Worm (Caenorhabditis elegans) whole organism, L1 larva: ENCODE measurements around the gene ZK1290.10.
A peak's percentile ranks its signal among the peaks of the same experiment; 100 is the strongest.

Source experiments
- C16A3.4 ChIP-seq: fragments of 150-350 bp; optimal IDR thresholded peaks from 2 replicates; lab custom pipeline; 2014; ENCODE audit warnings: missing biosample characterization, missing genetic modification characterization
- blmp-1 ChIP-seq: fragments of 150-350 bp; optimal IDR thresholded peaks from 2 replicates; lab custom pipeline; 2014; ENCODE audit warnings: missing biosample characterization, missing genetic modification characterization
- ceh-63 ChIP-seq: fragments of 200-800 bp; sonication (Bioruptor generic); optimal IDR thresholded peaks from 2 replicates; lab custom pipeline; 2018; ENCODE audit warnings: mild to moderate bottlenecking, missing genetic modification characterization, missing compliant biosample characterization
- ceh-90 ChIP-seq: sonication (generic microtip); optimal IDR thresholded peaks from 2 replicates; lab custom pipeline; 2016; ENCODE audit warnings: missing genetic modification characterization, missing compliant biosample characterization
- egl-13 ChIP-seq: sonication (generic microtip); optimal IDR thresholded peaks from 2 replicates; lab custom pipeline; 2016; ENCODE audit warnings: missing genotype, missing genetic modification reagents, missing genetic modification characterization, missing compliant biosample characterization
- elt-2 ChIP-seq: sonication (generic microtip); optimal IDR thresholded peaks from 2 replicates; lab custom pipeline; 2016; ENCODE audit warnings: missing genetic modification characterization, mild to moderate bottlenecking, inconsistent platforms, missing compliant biosample characterization, missing genetic modification reagents
- elt-3 ChIP-seq, 6 experiments: fragments of 150-350 bp in 1 of 6; sonication (generic microtip); optimal IDR thresholded peaks; 2 replicates each; lab custom pipeline; 2017 to 2018; ENCODE audit warnings: missing biosample characterization in 6 of 6, missing genetic modification characterization in 6 of 6, inconsistent platforms in 1 of 6
- fkh-10 ChIP-seq: sonication (generic microtip); optimal IDR thresholded peaks from 2 replicates; lab custom pipeline; 2017; ENCODE audit warnings: missing biosample characterization, missing genetic modification reagents, missing genetic modification characterization
- fos-1 ChIP-seq: fragments of 150-350 bp; optimal IDR thresholded peaks from 2 replicates; lab custom pipeline; 2014; ENCODE audit warnings: missing biosample characterization, missing genetic modification characterization
- grh-1 ChIP-seq: fragments of 200-800 bp; sonication (Bioruptor generic); IDR thresholded peaks from 2 replicates; pipeline ENCODE4 v1.3.6; 2022; ENCODE audit warnings: missing genetic modification reagents, missing genetic modification characterization, missing compliant biosample characterization
- lin-13 ChIP-seq: fragments of 150-350 bp; optimal IDR thresholded peaks from 2 replicates; lab custom pipeline; 2014; ENCODE audit warnings: missing biosample characterization, missing genetic modification reagents, missing genetic modification characterization
- lin-14 ChIP-seq: fragments of 200-800 bp; sonication (Bioruptor generic); optimal IDR thresholded peaks from 2 replicates; lab custom pipeline; 2018; ENCODE audit warnings: mild to moderate bottlenecking, missing genetic modification characterization, moderate library complexity, missing compliant biosample characterization
- lin-35 ChIP-seq, 2 experiments: fragments of 150-350 bp; optimal IDR thresholded peaks; 2 replicates each; lab custom pipeline; 2014; ENCODE audit warnings: missing biosample characterization in 2 of 2, missing genetic modification characterization in 2 of 2, missing genetic modification reagents in 2 of 2
- mdl-1 ChIP-seq, 2 experiments: fragments of 150-350 bp; optimal IDR thresholded peaks; 2 replicates each; lab custom pipeline; 2014 to 2017; ENCODE audit warnings: missing biosample characterization in 2 of 2, missing genetic modification characterization in 2 of 2, inconsistent platforms in 1 of 2
- mep-1 ChIP-seq: fragments of 150-350 bp; optimal IDR thresholded peaks from 2 replicates; lab custom pipeline; 2014; ENCODE audit warnings: missing biosample characterization, missing genetic modification characterization
- nhr-11 ChIP-seq: fragments of 150-350 bp; optimal IDR thresholded peaks from 2 replicates; lab custom pipeline; 2014; ENCODE audit warnings: missing biosample characterization, missing genetic modification characterization
- nhr-12 ChIP-seq: sonication (generic microtip); optimal IDR thresholded peaks from 2 replicates; lab custom pipeline; 2017; ENCODE audit warnings: missing biosample characterization, missing genetic modification characterization
- nhr-19 ChIP-seq: fragments of 200-800 bp; sonication (Bioruptor generic); conservative IDR thresholded peaks from 2 replicates; pipeline ENCODE4 v1.3.6; 2022; ENCODE audit warnings: missing genetic modification characterization, missing compliant biosample characterization
- nhr-20 ChIP-seq: sonication (generic microtip); optimal IDR thresholded peaks from 2 replicates; lab custom pipeline; 2016; ENCODE audit warnings: mild to moderate bottlenecking, missing genetic modification characterization, missing compliant biosample characterization
- nhr-47 ChIP-seq: sonication (generic microtip); optimal IDR thresholded peaks from 2 replicates; lab custom pipeline; 2016; ENCODE audit warnings: mild to moderate bottlenecking, missing genetic modification characterization, moderate library complexity, missing compliant biosample characterization
- nhr-71 ChIP-seq: sonication (generic microtip); optimal IDR thresholded peaks from 2 replicates; lab custom pipeline; 2016; ENCODE audit warnings: mild to moderate bottlenecking, missing genetic modification characterization, moderate library complexity, missing compliant biosample characterization
- nhr-76 ChIP-seq: sonication (generic microtip); optimal IDR thresholded peaks from 2 replicates; lab custom pipeline; 2017; ENCODE audit warnings: missing biosample characterization, missing genetic modification characterization
- nhr-77 ChIP-seq: fragments of 150-350 bp; optimal IDR thresholded peaks from 2 replicates; lab custom pipeline; 2014; ENCODE audit warnings: missing biosample characterization, missing genetic modification characterization
- nhr-84 ChIP-seq: sonication (generic microtip); optimal IDR thresholded peaks from 2 replicates; lab custom pipeline; 2017; ENCODE audit warnings: missing biosample characterization, missing genetic modification characterization
- nhr-85 ChIP-seq: sonication (generic microtip); peaks from one replicate; lab custom pipeline; 2016; ENCODE audit warnings: missing genetic modification characterization, inconsistent platforms, missing compliant biosample characterization
- nhr-90 ChIP-seq: sonication (generic microtip); optimal IDR thresholded peaks from 2 replicates; lab custom pipeline; 2016; ENCODE audit warnings: mild to moderate bottlenecking, missing genetic modification characterization, missing compliant biosample characterization; ENCODE audit not compliant: poor library complexity
- pax-3 ChIP-seq: fragments of 200-800 bp; sonication (Bioruptor generic); optimal IDR thresholded peaks from 2 replicates; lab custom pipeline; 2018; ENCODE audit warnings: mild to moderate bottlenecking, missing genetic modification characterization, moderate library complexity, missing compliant biosample characterization
- pqm-1 ChIP-seq: sonication (generic microtip); optimal IDR thresholded peaks from 3 replicates; lab custom pipeline; 2017; ENCODE audit warnings: missing biosample characterization, missing genetic modification characterization
- rnt-1 ChIP-seq: sonication (generic microtip); optimal IDR thresholded peaks from 2 replicates; lab custom pipeline; 2016; ENCODE audit warnings: mild to moderate bottlenecking, missing genetic modification characterization, moderate library complexity, missing compliant biosample characterization
- skn-1 ChIP-seq: fragments of 150-350 bp; optimal IDR thresholded peaks from 2 replicates; lab custom pipeline; 2014; ENCODE audit warnings: missing biosample characterization, missing genetic modification characterization
- snu-23 ChIP-seq: sonication (generic microtip); optimal IDR thresholded peaks from 2 replicates; lab custom pipeline; 2016; ENCODE audit warnings: missing genetic modification characterization, missing compliant biosample characterization
- sox-4 ChIP-seq: sonication (generic microtip); optimal IDR thresholded peaks from 2 replicates; lab custom pipeline; 2016; ENCODE audit warnings: missing genetic modification characterization, missing compliant biosample characterization
- tbx-2 ChIP-seq: sonication (generic microtip); optimal IDR thresholded peaks from 2 replicates; lab custom pipeline; 2016; ENCODE audit warnings: missing genetic modification characterization, missing compliant biosample characterization
- tlp-1 ChIP-seq: fragments of 150-350 bp; optimal IDR thresholded peaks from 2 replicates; lab custom pipeline; 2014; ENCODE audit warnings: missing biosample characterization, missing genetic modification characterization
- unc-30 ChIP-seq: sonication (generic microtip); optimal IDR thresholded peaks from 2 replicates; lab custom pipeline; 2017; ENCODE audit warnings: missing biosample characterization, missing genetic modification characterization
- unc-62 ChIP-seq: fragments of 150-350 bp; optimal IDR thresholded peaks from 2 replicates; lab custom pipeline; 2014; ENCODE audit warnings: missing biosample characterization, missing genetic modification reagents, missing genetic modification characterization
- unc-86 ChIP-seq: sonication (generic microtip); optimal IDR thresholded peaks from 2 replicates; lab custom pipeline; 2016; ENCODE audit warnings: missing genetic modification characterization, missing compliant biosample characterization
- unc-98 ChIP-seq: fragments of 200-800 bp; sonication (Bioruptor generic); IDR thresholded peaks from 2 replicates; pipeline ENCODE4 v1.3.6; 2022; ENCODE audit warnings: missing genetic modification characterization, missing compliant biosample characterization
- vab-15 ChIP-seq: sonication (generic microtip); optimal IDR thresholded peaks from 2 replicates; lab custom pipeline; 2017; ENCODE audit warnings: missing genotype, mild to moderate bottlenecking, missing genetic modification characterization, missing compliant biosample characterization
- zip-4 ChIP-seq: fragments of 200-800 bp; sonication (Bioruptor generic); optimal IDR thresholded peaks from 2 replicates; lab custom pipeline; 2018; ENCODE audit warnings: mild to moderate bottlenecking, missing genetic modification characterization, moderate library complexity, missing compliant biosample characterization

Gene ZK1290.10

ce11 chrII:7560844-7561243 lies 7.1 kb upstream of the ZK1290.10 start:
- no peak for TF ChIP-seq elt-2
- no peak for TF ChIP-seq tlp-1 (tag; lab: Kevin White, UChicago)
- TF ChIP-seq unc-86 = no peak
- TF ChIP-seq ceh-63 (GFP tag; lab: Kevin White, UChicago) = no peak
- TF ChIP-seq nhr-84 (tag; lab: Kevin White, UChicago) = no peak
- TF ChIP-seq tbx-2 (tag; lab: Kevin White, UChicago) = no peak
- no peak for TF ChIP-seq grh-1 (GFP tag; lab: Robert Waterston, UW)
- no peak for TF ChIP-seq vab-15 (tag; lab: Kevin White, UChicago)
- TF ChIP-seq nhr-12 (tag; lab: Kevin White, UChicago) = no peak
- TF ChIP-seq unc-62 (GFP tag; lab: Kevin White, UChicago) = no peak
- no peak for TF ChIP-seq sox-4 (tag; lab: Kevin White, UChicago)
- no peak for TF ChIP-seq nhr-85 (tag; lab: Kevin White, UChicago)
- no peak for TF ChIP-seq unc-98 (GFP tag; lab: Robert Waterston, UW)

ce11 chrII:7558864-7559263 lies 5.2 kb upstream of the ZK1290.10 start:
- no peak for TF ChIP-seq fos-1
- TF ChIP-seq fkh-10 (GFP tag; lab: Kevin White, UChicago) = peak; percentile 88
- no peak for TF ChIP-seq unc-30 (tag; lab: Kevin White, UChicago)
- peak; percentile 43 for TF ChIP-seq lin-14 (GFP tag; lab: Kevin White, UChicago)
- TF ChIP-seq, all 84 proteins: peak for 2

- TF ChIP-seq nhr-77 (tag; lab: Kevin White, UChicago) (no peak), lin-14 (GFP tag; lab: Kevin White, UChicago) (peak; percentile 10)
Observed at ce11 chrII:7557981-7558380, 4.3 kb upstream of the ZK1290.10 start.

DNA sequence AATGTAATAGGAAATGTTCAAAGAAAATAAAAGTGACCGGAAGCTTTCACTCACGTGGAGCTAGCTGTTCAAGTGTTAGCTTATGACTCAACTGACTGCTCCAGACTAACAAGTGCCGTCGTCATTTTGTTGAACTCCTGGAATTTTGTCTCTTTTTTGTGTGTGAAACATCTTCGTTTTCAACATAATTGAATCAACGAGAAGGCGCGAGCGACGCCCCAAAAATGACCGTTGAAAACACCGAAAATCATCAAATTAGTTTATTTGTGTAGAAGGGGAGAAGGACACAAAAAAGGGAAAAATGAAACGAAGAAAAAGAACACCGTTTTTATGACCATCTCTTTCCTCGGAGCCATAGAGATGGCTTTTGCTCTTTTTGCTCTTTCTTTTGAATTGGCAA lies 1.7 kb upstream of the ZK1290.10 start, which contains the start of gene ZK1290.14:
TSS of gene ZK1290.14 (minus strand) at position 139 of the 400 bp plus-strand sequence.
- TF ChIP-seq lin-14 (GFP tag; lab: Kevin White, UChicago) (peak; percentile 0), fkh-10 (GFP tag; lab: Kevin White, UChicago) (no peak)

DNA sequence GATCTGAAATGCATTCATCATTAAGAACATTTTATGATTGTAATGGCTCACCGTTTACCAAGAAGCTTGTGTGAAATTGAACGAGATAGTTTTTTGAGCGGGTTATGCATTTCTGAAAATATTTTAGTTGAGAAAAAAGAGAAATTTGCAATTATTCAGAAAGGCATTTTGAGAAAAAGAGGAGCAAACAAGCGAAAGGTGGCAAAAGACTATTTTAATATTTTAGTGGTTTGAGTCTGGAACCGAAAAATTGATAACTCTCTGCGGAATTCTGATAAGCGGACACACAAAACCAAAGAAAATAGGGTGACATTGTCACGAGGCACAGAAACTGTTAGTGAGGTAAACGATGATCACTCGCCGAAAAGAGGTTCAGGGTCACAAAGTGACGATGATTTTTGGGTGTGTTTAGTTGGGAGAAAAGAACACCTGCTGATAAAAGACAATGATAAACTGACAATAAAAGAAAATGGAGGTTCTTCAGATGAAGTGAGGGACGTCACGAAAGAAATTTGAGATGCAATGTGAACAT lies 1.1 kb upstream of the ZK1290.10 start:
- TF ChIP-seq skn-1 (peak; percentile 2), C16A3.4 (no peak), pqm-1 (peak; percentile 32), nhr-77 (tag; lab: Kevin White, UChicago) (no peak), zip-4 (no peak), rnt-1 (tag; lab: Kevin White, UChicago) (no peak), nhr-47 (no peak), nhr-85 (tag; lab: Kevin White, UChicago) (peak; percentile 53), lin-14 (GFP tag; lab: Kevin White, UChicago) (peak; percentile 70), egl-13 (tag; lab: Kevin White, UChicago) (no peak), snu-23 (peak; percentile 33), nhr-71 (tag; lab: Kevin White, UChicago) (peak; percentile 45), mdl-1 (tag; optimal IDR thresholded peaks at IDR 0.05; lab: Kevin White, UChicago) (peak in 1 of 2 experiments; percentile 39), pax-3 (tag; lab: Kevin White, UChicago) (no peak), nhr-76 (no peak), blmp-1 (peak; percentile 36), lin-13 (GFP tag; lab: Kevin White, UChicago) (no peak), ceh-90 (tag; lab: Kevin White, UChicago) (no peak), nhr-19 (GFP tag; lab: Robert Waterston, UW) (peak; percentile 27; the same call in 1 of the 2 replicates), nhr-90 (peak; percentile 37), mep-1 (tag; lab: Kevin White, UChicago) (peak; percentile 0), lin-35 (GFP tag; optimal IDR thresholded peaks at IDR 0.05; lab: Kevin White, UChicago) (peak in 1 of 2 experiments; percentile 64), nhr-11 (tag; lab: Kevin White, UChicago) (no peak), elt-3 (tag; optimal IDR thresholded peaks at IDR 0.05; lab: Kevin White, UChicago) (peak in 1 of 6 experiments; percentile 32), unc-98 (GFP tag; lab: Robert Waterston, UW) (no peak), elt-2 (peak; percentile 94), nhr-20 (peak; percentile 58)
